Fruit fly (Drosophila melanogaster) whole organism, pupa: ENCODE measurements around the gene CG33107.

ENCODE experiments used
- CG10348 ChIP-seq: fragments of 200-800 bp; sonication (Bioruptor generic); IDR thresholded peaks from 2 replicates; pipeline ENCODE4 v1.3.6; 2022; ENCODE audit warnings: missing biosample characterization, missing genetic modification characterization
- CG12605 ChIP-seq: fragments of 200-800 bp; sonication (Bioruptor generic); IDR thresholded peaks from 2 replicates; pipeline ENCODE4 v1.3.6; 2022; ENCODE audit warnings: missing biosample characterization, missing genetic modification characterization
- CG13204 ChIP-seq: fragments of 200-800 bp; sonication (Bioruptor generic); optimal IDR thresholded peaks from 2 replicates; lab custom pipeline; 2018; ENCODE audit warnings: missing biosample characterization, mild to moderate bottlenecking, missing genetic modification characterization, moderate library complexity
- CG14655 ChIP-seq: fragments of 200-800 bp; sonication (Bioruptor generic); optimal IDR thresholded peaks from 3 replicates; lab custom pipeline; 2017; ENCODE audit warnings: mild to moderate bottlenecking, missing biosample characterization, missing genetic modification reagents, missing genetic modification characterization
- CG15710 ChIP-seq: fragments of 200-800 bp; sonication (Bioruptor generic); optimal IDR thresholded peaks from 2 replicates; lab custom pipeline; 2018; ENCODE audit warnings: missing biosample characterization, mild to moderate bottlenecking, missing genetic modification characterization, moderate library complexity
- CG17806 ChIP-seq: fragments of 200-800 bp; sonication (Bioruptor generic); optimal IDR thresholded peaks from 2 replicates; lab custom pipeline; 2018; ENCODE audit warnings: missing biosample characterization, mild to moderate bottlenecking, missing genetic modification characterization, moderate library complexity
- CG32121 ChIP-seq: fragments of 200-800 bp; sonication (Bioruptor generic); IDR thresholded peaks from 2 replicates; pipeline ENCODE4 v1.3.6; 2022; ENCODE audit warnings: missing biosample characterization, missing genetic modification characterization
- CG34367 ChIP-seq: fragments of 200-800 bp; sonication (Bioruptor generic); optimal IDR thresholded peaks from 2 replicates; lab custom pipeline; 2018; ENCODE audit warnings: missing biosample characterization, mild to moderate bottlenecking, missing genetic modification characterization
- CG4496 ChIP-seq: fragments of 200-800 bp; sonication (Bioruptor generic); IDR thresholded peaks from 3 replicates; pipeline ENCODE4 v1.3.6; 2022; ENCODE audit warnings: missing biosample characterization, missing genetic modification characterization
- CG8159 ChIP-seq: fragments of 200-800 bp; sonication (Bioruptor generic); optimal IDR thresholded peaks from 3 replicates; lab custom pipeline; 2018; ENCODE audit warnings: missing biosample characterization, mild to moderate bottlenecking, missing genetic modification characterization, moderate library complexity
- CG8301 ChIP-seq: fragments of 200-800 bp; sonication (Bioruptor generic); optimal IDR thresholded peaks from 2 replicates; lab custom pipeline; 2018; ENCODE audit warnings: missing biosample characterization, mild to moderate bottlenecking, missing genetic modification characterization
- CG9948 ChIP-seq: fragments of 200-800 bp; sonication (Bioruptor generic); optimal IDR thresholded peaks from 2 replicates; lab custom pipeline; 2018; ENCODE audit warnings: missing biosample characterization, mild to moderate bottlenecking, missing genetic modification characterization, moderate library complexity
- D1 ChIP-seq: fragments of 200-800 bp; sonication (Bioruptor generic); optimal IDR thresholded peaks from 2 replicates; lab custom pipeline; 2018; ENCODE audit warnings: missing biosample characterization, mild to moderate bottlenecking, missing genetic modification characterization, moderate library complexity
- EcR ChIP-seq: fragments of 200-800 bp; sonication (Bioruptor generic); optimal IDR thresholded peaks from 3 replicates; lab custom pipeline; 2019; ENCODE audit warnings: missing biosample characterization, missing genetic modification characterization, mild to moderate bottlenecking, moderate library complexity, missing genetic modification reagents
- Ets98B ChIP-seq: fragments of 200-800 bp; sonication (Bioruptor generic); IDR thresholded peaks from 2 replicates; pipeline ENCODE4 v1.3.6; 2022; ENCODE audit warnings: missing biosample characterization, missing genetic modification characterization
- Pif1A ChIP-seq: fragments of 200-800 bp; sonication (Bioruptor generic); optimal IDR thresholded peaks from 3 replicates; lab custom pipeline; 2016; ENCODE audit warnings: missing biosample characterization, missing genetic modification characterization
- Pif1B ChIP-seq: fragments of 200-800 bp; sonication (Bioruptor generic); optimal IDR thresholded peaks from 3 replicates; lab custom pipeline; 2016; ENCODE audit warnings: missing biosample characterization, missing genetic modification characterization
- Snoo ChIP-seq: fragments of 200-800 bp; sonication (Bioruptor generic); optimal IDR thresholded peaks from 3 replicates; lab custom pipeline; 2017; ENCODE audit warnings: missing biosample characterization, mild to moderate bottlenecking, missing genetic modification characterization, inconsistent platforms
- fd96Ca ChIP-seq: fragments of 200-800 bp; sonication (Bioruptor generic); IDR thresholded peaks from 3 replicates; pipeline ENCODE4 v1.3.6; 2022; ENCODE audit warnings: missing biosample characterization, missing genetic modification characterization
- gl ChIP-seq: fragments of 200-800 bp; sonication (Bioruptor generic); optimal IDR thresholded peaks from 2 replicates; lab custom pipeline; 2018; ENCODE audit warnings: missing biosample characterization, mild to moderate bottlenecking, missing genetic modification characterization
- rn ChIP-seq: fragments of 200-800 bp; sonication (Bioruptor generic); IDR thresholded peaks from 2 replicates; pipeline ENCODE4 v1.3.6; 2022; ENCODE audit warnings: missing biosample characterization, missing genetic modification characterization

Gene CG33107

DNA sequence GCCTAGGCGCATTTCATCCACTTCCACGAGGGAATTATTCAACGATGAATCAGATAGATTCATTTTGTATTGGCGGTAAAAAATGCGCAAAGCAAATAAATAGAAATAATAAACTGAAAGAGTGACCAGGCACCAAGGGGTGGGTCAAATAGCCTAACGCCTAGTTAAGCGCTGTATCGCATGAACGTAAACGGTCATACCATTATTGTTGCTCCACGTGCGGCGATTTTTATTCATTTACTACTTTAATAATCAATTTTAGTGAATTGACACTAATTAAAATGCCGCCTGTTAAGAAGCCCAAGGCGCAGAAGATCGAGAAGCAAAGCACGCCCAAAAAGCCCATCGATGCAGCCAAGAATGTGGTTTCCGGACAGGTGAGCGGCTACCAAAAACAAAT is at the start of gene CG33107, which contains the start of gene CG6937:
Gene CG33107 (minus strand): TSS at position 137 of the 400 bp plus-strand sequence.
Gene CG6937 (plus strand): TSS at position 192 of the 400 bp plus-strand sequence.
- TF ChIP-seq CG15710 (tag; lab: Kevin White, UChicago) (no peak), CG8301 (tag; lab: Kevin White, UChicago) (no peak), CG8159 (tag; lab: Kevin White, UChicago) (no peak), CG4496 (GFP tag; lab: Robert Waterston, UW) (no peak), Pif1A (GFP tag; lab: Kevin White, UChicago) (no peak), CG14655 (GFP tag; lab: Kevin White, UChicago) (no peak), EcR (GFP tag; lab: Kevin White, UChicago) (no peak), CG34367 (tag; lab: Kevin White, UChicago) (no peak), Pif1B (no peak), CG13204 (no peak), Snoo (no peak)

DNA sequence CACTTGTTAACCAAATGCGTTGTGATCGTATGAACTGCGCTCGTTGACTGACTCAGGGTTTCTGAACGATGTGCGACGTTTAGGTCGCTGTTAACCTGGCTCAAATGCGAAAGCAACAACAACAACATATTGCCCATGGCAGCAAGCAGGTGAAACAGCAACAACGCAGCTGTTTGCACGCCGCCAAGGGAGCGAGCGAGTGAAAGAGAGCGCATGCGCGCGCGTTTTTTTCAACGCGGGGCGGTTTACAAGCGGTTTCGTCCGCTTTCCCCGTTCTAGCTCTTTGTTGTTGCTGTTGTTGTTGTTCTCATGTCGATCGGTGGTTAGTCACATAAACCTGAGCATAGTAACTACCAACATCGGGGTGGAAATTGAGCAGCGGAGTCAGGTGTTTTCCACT is 48.5 kb upstream of the CG33107 start:
- peak; percentile 80 for TF ChIP-seq CG13204
- TF ChIP-seq CG34367 (tag; lab: Kevin White, UChicago), result no peak

DNA sequence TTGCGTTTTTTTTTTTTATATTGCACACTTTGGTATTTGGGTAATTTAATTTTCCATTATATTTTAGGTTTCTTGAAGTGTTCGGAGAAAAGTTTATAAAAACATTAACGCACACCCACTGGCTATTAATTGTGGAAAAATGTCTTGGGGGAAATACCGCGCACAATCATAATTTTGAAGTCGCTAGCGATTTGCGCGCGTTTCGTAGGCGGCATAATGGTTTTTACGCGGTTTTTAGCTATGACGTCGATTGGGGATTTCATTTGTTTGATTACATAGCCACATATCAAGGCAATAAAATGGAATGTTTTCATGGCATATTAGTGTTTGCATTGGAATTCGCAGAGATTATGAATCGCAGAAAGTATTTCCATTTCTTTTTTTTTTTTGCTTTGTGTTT is 47.7 kb upstream of the CG33107 start:
- TF ChIP-seq D1 (tag; lab: Kevin White, UChicago) (no peak), CG34367 (tag; lab: Kevin White, UChicago) (no peak), CG14655 (GFP tag; lab: Kevin White, UChicago) (no peak), Pif1A (GFP tag; lab: Kevin White, UChicago) (no peak), CG32121 (no peak), rn (GFP tag; lab: Robert Waterston, UW) (no peak), CG8159 (tag; lab: Kevin White, UChicago) (no peak), CG9948 (tag; lab: Kevin White, UChicago) (no peak), Snoo (no peak), EcR (GFP tag; lab: Kevin White, UChicago) (no peak), CG15710 (tag; lab: Kevin White, UChicago) (no peak), gl (tag; lab: Kevin White, UChicago) (no peak), Ets98B (GFP tag; lab: Robert Waterston, UW) (no peak), CG12605 (GFP tag; lab: Robert Waterston, UW) (no peak), CG13204 (no peak), CG8301 (tag; lab: Kevin White, UChicago) (no peak), fd96Ca (no peak), Pif1B (no peak), CG4496 (GFP tag; lab: Robert Waterston, UW) (no peak)

DNA sequence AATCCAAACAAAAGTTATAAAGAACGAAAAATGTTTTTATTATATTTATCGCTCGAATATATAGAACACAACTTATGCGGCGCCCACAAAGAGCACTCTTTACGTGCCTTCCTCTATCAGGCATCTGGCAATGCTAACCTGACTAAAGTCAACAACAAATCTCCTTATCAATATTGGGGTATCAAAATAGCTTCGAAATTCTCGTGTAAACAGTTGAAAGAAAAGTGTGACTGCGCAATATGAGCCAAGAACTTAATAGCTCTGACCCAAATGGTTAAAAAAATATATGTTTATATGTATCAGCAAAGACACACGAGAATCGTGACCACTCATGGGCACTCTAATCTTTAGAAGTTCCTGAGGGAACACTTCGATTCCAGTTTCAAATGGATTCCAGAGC is 46.6 kb upstream of the CG33107 start:
- no peak for TF ChIP-seq CG4496 (GFP tag; lab: Robert Waterston, UW)
- no peak for TF ChIP-seq CG15710 (tag; lab: Kevin White, UChicago)
- TF ChIP-seq CG9948 (tag; lab: Kevin White, UChicago), result no peak
- TF ChIP-seq CG34367 (tag; lab: Kevin White, UChicago), result no peak
- TF ChIP-seq CG8159 (tag; lab: Kevin White, UChicago), result no peak
- TF ChIP-seq EcR (GFP tag; lab: Kevin White, UChicago), result no peak
- TF ChIP-seq CG14655 (GFP tag; lab: Kevin White, UChicago), result no peak
- no peak for TF ChIP-seq D1 (tag; lab: Kevin White, UChicago)

DNA sequence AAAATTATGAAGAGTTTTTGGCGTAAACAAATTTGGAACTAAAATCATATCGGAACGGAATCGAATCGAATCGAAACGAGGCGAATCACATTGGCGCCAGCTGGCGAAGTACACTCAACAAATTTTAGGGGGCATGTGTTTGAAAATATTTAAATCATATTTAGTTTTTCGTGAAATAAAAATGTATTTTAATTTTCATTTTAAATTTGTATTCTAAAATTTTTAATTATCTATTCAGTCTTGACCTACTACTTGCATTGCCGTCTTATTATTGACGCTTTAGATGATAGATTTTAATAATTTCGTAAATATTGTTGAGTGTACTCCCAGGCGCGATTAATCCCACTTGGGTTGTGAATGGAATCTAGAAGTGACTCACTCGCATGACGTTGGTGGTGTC is 44.7 kb upstream of the CG33107 start:
- TF ChIP-seq CG12605 (GFP tag; lab: Robert Waterston, UW), result no peak
- no peak for TF ChIP-seq CG9948 (tag; lab: Kevin White, UChicago)
- no peak for TF ChIP-seq CG17806 (tag; lab: Kevin White, UChicago)
- TF ChIP-seq Snoo, result no peak
- TF ChIP-seq CG15710 (tag; lab: Kevin White, UChicago), result no peak
- TF ChIP-seq D1 (tag; lab: Kevin White, UChicago), result no peak
- TF ChIP-seq CG8159 (tag; lab: Kevin White, UChicago), result no peak
- TF ChIP-seq gl (tag; lab: Kevin White, UChicago), result no peak
- no peak for TF ChIP-seq fd96Ca
- TF ChIP-seq CG4496 (GFP tag; lab: Robert Waterston, UW), result no peak
- TF ChIP-seq CG13204, result no peak
- no peak for TF ChIP-seq CG32121
- no peak for TF ChIP-seq EcR (GFP tag; lab: Kevin White, UChicago)
- no peak for TF ChIP-seq CG10348 (GFP tag; lab: Robert Waterston, UW)
- TF ChIP-seq CG8301 (tag; lab: Kevin White, UChicago), result no peak
- no peak for TF ChIP-seq Ets98B (GFP tag; lab: Robert Waterston, UW)
- TF ChIP-seq Pif1B, result no peak
- no peak for TF ChIP-seq Pif1A (GFP tag; lab: Kevin White, UChicago)
- no peak for TF ChIP-seq CG14655 (GFP tag; lab: Kevin White, UChicago)
- TF ChIP-seq CG34367 (tag; lab: Kevin White, UChicago), result no peak

DNA sequence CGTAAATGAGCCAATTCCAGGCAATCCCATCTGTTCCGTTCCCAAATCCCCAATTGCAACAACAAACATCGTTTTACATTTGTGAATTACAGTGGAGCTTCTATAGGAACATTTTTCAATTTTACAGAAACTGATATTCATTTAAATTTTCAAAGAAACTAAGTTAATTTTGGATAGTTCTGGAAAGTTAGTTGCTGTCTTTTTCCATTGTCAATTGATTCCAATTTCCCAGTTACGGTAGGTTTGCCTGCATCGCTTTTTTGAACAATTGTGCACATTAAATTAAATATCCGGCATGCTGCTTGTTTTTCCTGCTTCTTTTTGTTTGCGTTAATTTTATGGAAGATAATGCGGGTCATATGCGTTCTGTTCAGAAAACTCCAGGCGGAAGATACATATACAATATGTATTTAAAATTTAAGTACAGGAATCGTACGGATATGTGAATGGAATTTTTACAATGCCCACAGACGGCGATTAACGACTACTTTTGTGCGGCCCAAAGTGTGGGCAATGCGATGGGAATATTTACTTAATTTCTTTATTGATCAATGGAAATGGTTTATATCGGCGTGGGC is 43.5 kb upstream of the CG33107 start:
- TF ChIP-seq CG17806 (tag; lab: Kevin White, UChicago), result no peak
- TF ChIP-seq CG10348 (GFP tag; lab: Robert Waterston, UW), result no peak
- no peak for TF ChIP-seq gl (tag; lab: Kevin White, UChicago)
- peak; percentile 39 for TF ChIP-seq CG15710 (tag; lab: Kevin White, UChicago)
- peak; percentile 13; the same call in 1 of the 3 replicates for TF ChIP-seq CG4496 (GFP tag; lab: Robert Waterston, UW)
- TF ChIP-seq CG12605 (GFP tag; lab: Robert Waterston, UW), result no peak
- TF ChIP-seq fd96Ca, result no peak
- TF ChIP-seq CG14655 (GFP tag; lab: Kevin White, UChicago), result no peak
- peak; percentile 27 for TF ChIP-seq Pif1A (GFP tag; lab: Kevin White, UChicago)
- no peak for TF ChIP-seq CG9948 (tag; lab: Kevin White, UChicago)
- no peak for TF ChIP-seq CG34367 (tag; lab: Kevin White, UChicago)
- TF ChIP-seq D1 (tag; lab: Kevin White, UChicago), result no peak
- no peak for TF ChIP-seq CG13204
- no peak for TF ChIP-seq Pif1B
- TF ChIP-seq Ets98B (GFP tag; lab: Robert Waterston, UW), result no peak
- no peak for TF ChIP-seq CG32121
- peak; percentile 72 for TF ChIP-seq Snoo
- no peak for TF ChIP-seq EcR (GFP tag; lab: Kevin White, UChicago)
- no peak for TF ChIP-seq CG8301 (tag; lab: Kevin White, UChicago)
- peak; percentile 7 for TF ChIP-seq CG8159 (tag; lab: Kevin White, UChicago)
- TF ChIP-seq rn (GFP tag; lab: Robert Waterston, UW), result no peak
